Worm (Caenorhabditis elegans) whole organism, young adult: ENCODE results near the gene nhr-157.

Experiments used
- F52B5.7 ChIP-seq: sonication (generic microtip); optimal IDR thresholded peaks from 2 replicates; lab custom pipeline; 2016; ENCODE audit warnings: mild to moderate bottlenecking, missing genetic modification characterization, missing compliant biosample characterization
- Y53G8AR.9 ChIP-seq: fragments of 200-800 bp; sonication (Bioruptor generic); conservative IDR thresholded peaks from 2 replicates; pipeline ENCODE4 v1.3.6; 2022; ENCODE audit warnings: missing genetic modification reagents, missing genetic modification characterization, missing compliant biosample characterization
- Y56A3A.18 ChIP-seq: fragments of 200-800 bp; sonication (Bioruptor generic); IDR thresholded peaks from 2 replicates; pipeline ENCODE4 v1.3.6; 2022; ENCODE audit warnings: missing genetic modification reagents, missing genetic modification characterization, missing compliant biosample characterization
- ZK185.1 ChIP-seq: sonication (generic microtip); optimal IDR thresholded peaks from 2 replicates; lab custom pipeline; 2016; ENCODE audit warnings: mild to moderate bottlenecking, missing genetic modification characterization, missing compliant biosample characterization; ENCODE audit not compliant: poor library complexity, severe bottlenecking
- ama-1 ChIP-seq, 3 experiments: fragments of 150-350 bp in 1 of 3; sonication (generic microtip) in 2 of 3; optimal IDR thresholded peaks; 2 replicates each; lab custom pipeline; 2014 to 2018; ENCODE audit warnings: missing biosample characterization in 2 of 3, missing genetic modification characterization in 2 of 3, missing genetic modification reagents in 2 of 3
- egl-18 ChIP-seq: fragments of 200-800 bp; sonication (Bioruptor generic); IDR thresholded peaks from 2 replicates; pipeline ENCODE4 v1.3.6; 2022; ENCODE audit warnings: missing genetic modification reagents, missing genetic modification characterization, missing compliant biosample characterization
- repo-1 ChIP-seq: sonication (generic microtip); optimal IDR thresholded peaks from 2 replicates; lab custom pipeline; 2017; ENCODE audit warnings: mild to moderate bottlenecking, missing genetic modification characterization, missing compliant biosample characterization
- snpc-4 ChIP-seq, 5 experiments: fragments of 150-350 bp in 1 of 5; sonication (generic microtip) in 4 of 5; optimal IDR thresholded peaks; 2 replicates each; lab custom pipeline; 2014 to 2018; ENCODE audit warnings: missing genetic modification characterization in 5 of 5, missing biosample characterization in 3 of 5, antibody characterized with exemption in 2 of 5, mild to moderate bottlenecking in 2 of 5, missing compliant biosample characterization in 2 of 5, missing genotype in 2 of 5, moderate library complexity in 2 of 5, missing genetic modification reagents in 1 of 5
- somi-1 ChIP-seq: fragments of 200-800 bp; sonication (Bioruptor generic); optimal IDR thresholded peaks from 2 replicates; lab custom pipeline; 2018; ENCODE audit warnings: mild to moderate bottlenecking, missing genetic modification characterization, missing compliant biosample characterization

DNA sequence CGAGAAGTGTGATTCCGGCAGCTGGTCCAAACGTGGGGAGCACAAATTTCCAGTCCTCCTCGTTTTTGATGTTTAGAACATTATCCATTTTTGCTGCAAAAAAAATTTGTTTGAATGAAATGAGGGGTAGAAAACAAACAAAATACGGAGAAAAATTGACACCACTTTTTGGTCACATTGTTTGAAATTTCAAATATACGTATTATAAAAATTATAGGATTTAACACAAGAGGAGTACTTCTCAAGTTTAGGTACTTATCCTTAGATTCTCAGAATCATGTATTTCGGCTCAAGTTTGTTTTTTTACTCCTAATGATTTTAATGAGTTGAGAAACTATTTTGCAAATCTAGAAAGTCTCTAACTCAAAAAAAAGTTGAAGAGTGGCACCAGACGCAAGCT is 23.1 kb upstream of the nhr-157 start, which contains the start of gene C17E7.12:
- TF ChIP-seq Y53G8AR.9 (GFP tag; lab: Robert Waterston, UW), result no peak
- TF ChIP-seq repo-1 (tag; lab: Kevin White, UChicago), result no peak
- no peak for TF ChIP-seq somi-1 (GFP tag; lab: Kevin White, UChicago)
- TF ChIP-seq ZK185.1 (tag; lab: Kevin White, UChicago), result no peak
- TF ChIP-seq F52B5.7 (tag; lab: Kevin White, UChicago), result no peak
- TF ChIP-seq snpc-4 (GFP tag; optimal IDR thresholded peaks at IDR 0.05; lab: Kevin White, UChicago), result no peak
- no peak for TF ChIP-seq snpc-4 (tag; optimal IDR thresholded peaks at IDR 0.05; lab: Kevin White, UChicago)
- TF ChIP-seq egl-18 (GFP tag; lab: Robert Waterston, UW), result no peak
- TF ChIP-seq Y56A3A.18 (GFP tag; lab: Robert Waterston, UW), result no peak
- no peak for TF ChIP-seq ama-1 (optimal IDR thresholded peaks at IDR 0.05; lab: Kevin White, UChicago)
- TF ChIP-seq ama-1 (GFP tag; optimal IDR thresholded peaks at IDR 0.05; lab: Kevin White, UChicago), result no peak
